Worm (Caenorhabditis elegans): ENCODE measurements around the gene Y1A5A.1.

Y1A5A.1 gene

ce11 chrIII:4015382-4015986 is 29.0 kb upstream of the Y1A5A.1 start (continued):
- peak; percentile 53 for TF ChIP-seq rcor-1 (GFP tag; IDR thresholded peaks at IDR 0.05)
- peak; percentile 63; the same call in 1 of the 2 replicates for TF ChIP-seq aptf-2 (GFP tag; conservative IDR thresholded peaks at IDR 0.05)
- TF ChIP-seq aptf-3 (GFP tag; IDR thresholded peaks at IDR 0.05), result no peak
- TF ChIP-seq lin-35 (GFP tag; optimal IDR thresholded peaks at IDR 0.05), result peak in 2 of 3 experiments; percentile 43 to 65
- TF ChIP-seq attf-3 (GFP tag; conservative IDR thresholded peaks at IDR 0.05), result no peak; the same call in 1 of the 2 replicates
- TF ChIP-seq egl-44 (GFP tag; IDR thresholded peaks at IDR 0.05), result peak; percentile 63
- TF ChIP-seq lin-54 (GFP tag; optimal IDR thresholded peaks at IDR 0.05), result peak; percentile 66
- TF ChIP-seq nhr-27 (tag; optimal IDR thresholded peaks at IDR 0.05), result no peak
- peak; percentile 86 for TF ChIP-seq hsf-1 (GFP tag; IDR thresholded peaks at IDR 0.05)
- TF ChIP-seq athp-1 (tag; optimal IDR thresholded peaks at IDR 0.05), result peak; percentile 79
- TF ChIP-seq K11D2.4 (GFP tag; IDR thresholded peaks at IDR 0.05), result no peak
- TF ChIP-seq cebp-1 (GFP tag; IDR thresholded peaks at IDR 0.05), result no peak
- peak; percentile 63 for TF ChIP-seq cebp-1 (tag; optimal IDR thresholded peaks at IDR 0.05)
- TF ChIP-seq die-1 (tag; optimal IDR thresholded peaks at IDR 0.05), result peak; percentile 73
- peak; percentile 7 for TF ChIP-seq lsl-1 (GFP tag; optimal IDR thresholded peaks at IDR 0.05)
- TF ChIP-seq B0035.1 (tag; optimal IDR thresholded peaks at IDR 0.05), result peak; percentile 17
- peak; percentile 27 for TF ChIP-seq somi-1 (GFP tag; optimal IDR thresholded peaks at IDR 0.05)
- no peak for TF ChIP-seq ztf-6 (GFP tag; IDR thresholded peaks at IDR 0.05)
- TF ChIP-seq unc-130 (GFP tag; optimal IDR thresholded peaks at IDR 0.05), result peak; percentile 92
- no peak for TF ChIP-seq rpc-1 (optimal IDR thresholded peaks at IDR 0.05)
- TF ChIP-seq rpc-1 (tag; optimal IDR thresholded peaks at IDR 0.05), result peak; percentile 2
- TF ChIP-seq tlf-1 (GFP tag; optimal IDR thresholded peaks at IDR 0.05), result peak; percentile 77
- 0 out of 2 replicates have a peak, but pooled peaks have one; percentile 64 for TF ChIP-seq F37B4.10 (GFP tag; IDR thresholded peaks at IDR 0.05)
- TF ChIP-seq hlh-26 (GFP tag; conservative IDR thresholded peaks at IDR 0.05), result no peak
- TF ChIP-seq T26A5.8 (tag; optimal IDR thresholded peaks at IDR 0.05), result peak; percentile 41
- peak; percentile 40 for TF ChIP-seq F23B12.7 (tag; optimal IDR thresholded peaks at IDR 0.05; ENCODE audit: insufficient read depth)
- peak; percentile 57 for TF ChIP-seq snpc-4 (GFP tag; optimal IDR thresholded peaks at IDR 0.05)
- peak in 1 of 4 experiments; percentile 46 for TF ChIP-seq snpc-4 (tag; optimal IDR thresholded peaks at IDR 0.05)
- TF ChIP-seq dox-1 (GFP tag; IDR thresholded peaks at IDR 0.05), result peak; percentile 34; the same call in 1 of the 2 replicates
- no peak; the same call in 1 of the 2 replicates for TF ChIP-seq Y56A3A.18 (GFP tag; IDR thresholded peaks at IDR 0.05)
- TF ChIP-seq chd-7 (tag; optimal IDR thresholded peaks at IDR 0.05), result peak; percentile 83
- peak; percentile 80 for TF ChIP-seq ceh-79 (tag; optimal IDR thresholded peaks at IDR 0.05)
- 0 out of 2 replicates have a peak, but pooled peaks have one; percentile 69 for TF ChIP-seq nfya-2 (GFP tag; IDR thresholded peaks at IDR 0.05)
- TF ChIP-seq madf-3 (GFP tag; IDR thresholded peaks at IDR 0.05), result peak; percentile 84
- peak; percentile 93 for TF ChIP-seq F49E8.2 (tag; optimal IDR thresholded peaks at IDR 0.05; ENCODE audit: insufficient read depth)
- peak; percentile 79 for TF ChIP-seq madf-6 (GFP tag; IDR thresholded peaks at IDR 0.05)
- peak; percentile 93 for TF ChIP-seq B0336.3 (GFP tag; IDR thresholded peaks at IDR 0.05)
- peak in 1 of 2 experiments; percentile 9 for TF ChIP-seq let-607 (tag; optimal IDR thresholded peaks at IDR 0.05)
- TF ChIP-seq akir-1 (GFP tag; optimal IDR thresholded peaks at IDR 0.05), result no peak
- TF ChIP-seq nfyb-1 (GFP tag; IDR thresholded peaks at IDR 0.05), result peak; percentile 62
- peak; percentile 19 for TF ChIP-seq ceh-27 (GFP tag; optimal IDR thresholded peaks at IDR 0.05)
- TF ChIP-seq ama-1 (optimal IDR thresholded peaks at IDR 0.05), result no peak
- peak in 1 of 2 experiments; percentile 88 for TF ChIP-seq ama-1 (GFP tag; optimal IDR thresholded peaks at IDR 0.05)
- no peak for TF ChIP-seq sea-2 (GFP tag; IDR thresholded peaks at IDR 0.05)
- peak; percentile 82 for TF ChIP-seq attf-6 (GFP tag; IDR thresholded peaks at IDR 0.05)
- no peak for TF ChIP-seq T07F8.4 (tag; optimal IDR thresholded peaks at IDR 0.05)
- TF ChIP-seq Y53G8AR.9 (GFP tag; conservative IDR thresholded peaks at IDR 0.05), result peak; percentile 95
- no peak for TF ChIP-seq mes-4 (tag; optimal IDR thresholded peaks at IDR 0.05)
